Worm (Caenorhabditis elegans): ENCODE data around the gene gldi-10.

DNA sequence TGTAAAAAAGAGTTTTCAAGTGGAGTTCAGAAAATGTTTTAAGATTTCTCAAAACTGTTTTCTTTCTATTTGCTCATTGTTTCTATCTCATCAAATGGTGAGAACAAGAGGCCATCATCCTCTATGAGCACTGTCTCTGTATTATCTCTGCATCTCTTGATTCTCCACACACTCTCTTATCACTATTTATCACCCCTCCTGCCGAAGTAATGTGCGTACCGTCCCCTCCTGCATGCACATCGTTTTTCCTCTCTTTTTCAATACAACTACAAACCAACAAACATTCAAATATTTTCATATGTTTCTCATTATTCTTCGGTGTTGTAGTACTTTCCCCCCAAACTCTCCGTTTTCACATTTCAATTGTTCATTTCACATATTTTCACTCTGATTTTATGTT, 17.4 kb downstream of the gldi-10 start:
- TF ChIP-seq ref-1 (GFP tag; conservative IDR thresholded peaks at IDR 0.05) = no peak
- no peak for TF ChIP-seq med-1 (GFP tag; optimal IDR thresholded peaks at IDR 0.05; ENCODE audit: insufficient read depth)
- TF ChIP-seq flt-1 (GFP tag; IDR thresholded peaks at IDR 0.05) = no peak
- no peak for TF ChIP-seq klf-2 (GFP tag; conservative IDR thresholded peaks at IDR 0.05)
- TF ChIP-seq cog-1 (tag; optimal IDR thresholded peaks at IDR 0.05) = no peak
- no peak for TF ChIP-seq T22C8.4 (GFP tag; IDR thresholded peaks at IDR 0.05)
- no peak for TF ChIP-seq tab-1 (GFP tag; IDR thresholded peaks at IDR 0.05)
- no peak for TF ChIP-seq ztf-23 (GFP tag; IDR thresholded peaks at IDR 0.05)
- TF ChIP-seq ztf-29 (GFP tag; IDR thresholded peaks at IDR 0.05) = no peak

All from whole organism, midembryonic.